Fruit fly (Drosophila melanogaster): ENCODE results near the gene CG43329.

CG43329 gene

dm6 chr3L:22463412-22463811 lies 41.6 kb downstream of the CG43329 start:
- no peak for TF ChIP-seq noc (tag; optimal IDR thresholded peaks at IDR 0.05)

DNA sequence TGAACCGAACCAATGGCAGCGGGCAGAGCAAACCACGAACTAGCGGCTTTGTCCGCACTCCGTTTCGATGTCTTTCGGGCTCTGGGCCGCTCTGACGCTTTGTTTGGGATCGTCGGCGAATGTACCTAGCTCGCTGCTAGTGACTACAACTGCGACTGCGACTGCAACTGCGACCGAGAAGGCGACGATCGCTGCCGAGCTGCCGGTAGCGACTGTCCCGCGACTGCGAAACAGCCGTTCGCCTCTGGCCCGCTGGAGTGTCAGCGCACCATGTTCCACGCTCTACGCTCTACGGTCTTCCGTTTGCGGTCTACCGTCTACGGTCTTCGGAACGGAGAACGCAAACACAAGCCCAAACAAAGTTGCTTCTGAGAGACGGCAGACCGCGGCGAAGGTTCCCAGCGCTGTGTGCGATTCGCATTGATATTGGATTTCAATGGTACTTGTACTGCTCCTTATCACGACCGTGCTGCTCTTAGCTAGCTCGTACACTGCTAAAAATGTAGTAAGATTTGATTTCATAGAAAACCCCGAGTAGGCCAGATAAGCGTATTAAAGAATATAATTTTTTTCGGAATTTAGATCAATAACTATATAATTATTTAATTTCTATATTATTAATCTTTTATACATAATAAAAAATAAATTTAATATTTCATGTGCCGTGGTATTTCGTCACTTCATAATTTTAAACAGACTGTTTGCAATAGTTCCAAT lies 43.9 kb downstream of the CG43329 start, which contains the start of gene laza:
laza (minus strand) TSS at position 214 of the 717 bp plus-strand sequence.
- TF ChIP-seq noc (tag; optimal IDR thresholded peaks at IDR 0.05), result no peak

DNA sequence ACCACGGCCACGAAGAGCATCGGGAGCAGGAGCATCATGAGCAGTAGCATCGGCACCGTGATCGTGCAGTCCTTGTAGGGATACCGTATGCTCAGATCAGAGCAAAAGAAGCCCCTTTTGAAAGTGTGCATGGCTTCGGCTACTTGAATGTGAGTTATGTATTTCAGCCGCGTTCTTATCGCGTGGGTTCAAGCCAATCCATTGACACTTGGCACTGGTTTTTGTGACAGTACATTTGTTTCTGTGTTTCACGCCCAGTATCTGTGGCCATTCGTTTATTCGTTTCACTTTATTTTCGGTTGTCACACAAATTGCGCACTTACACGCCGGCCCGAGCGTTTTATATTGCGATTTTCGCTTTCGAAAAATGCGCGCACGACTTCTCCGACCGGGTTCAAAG lies 44.6 kb downstream of the CG43329 start:
- TF ChIP-seq noc (tag; optimal IDR thresholded peaks at IDR 0.05), result no peak

DNA sequence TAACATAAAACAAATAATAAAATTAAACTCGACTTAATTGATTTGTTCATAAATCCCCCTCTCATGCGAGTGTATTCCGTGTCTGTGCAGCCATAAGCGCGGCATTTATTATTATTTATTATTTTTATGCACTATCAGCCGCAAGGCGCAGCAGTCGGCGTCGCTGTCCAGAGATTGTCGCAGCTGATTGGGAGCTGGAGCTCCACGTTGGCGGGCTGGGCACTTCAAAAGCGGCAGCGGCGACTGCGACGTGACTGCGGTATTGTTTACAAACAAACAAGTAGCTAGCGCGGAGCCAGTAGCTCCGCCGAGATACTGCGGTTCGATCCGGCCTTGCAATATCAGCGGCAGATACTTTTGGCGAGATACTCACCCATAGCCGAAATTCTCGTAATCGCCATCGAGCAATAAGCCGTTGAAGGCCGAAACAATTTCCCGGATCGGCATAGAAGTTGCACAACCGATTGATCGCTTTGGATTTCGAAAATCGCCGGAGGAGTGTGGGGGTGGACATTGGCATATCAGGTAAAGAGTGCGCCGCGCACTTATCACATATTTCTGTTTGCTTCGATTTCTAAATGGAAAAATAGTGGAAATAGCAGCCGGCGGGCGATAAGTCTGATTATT lies 46.0 kb downstream of the CG43329 start:
- no peak for TF ChIP-seq noc (tag; optimal IDR thresholded peaks at IDR 0.05)

DNA sequence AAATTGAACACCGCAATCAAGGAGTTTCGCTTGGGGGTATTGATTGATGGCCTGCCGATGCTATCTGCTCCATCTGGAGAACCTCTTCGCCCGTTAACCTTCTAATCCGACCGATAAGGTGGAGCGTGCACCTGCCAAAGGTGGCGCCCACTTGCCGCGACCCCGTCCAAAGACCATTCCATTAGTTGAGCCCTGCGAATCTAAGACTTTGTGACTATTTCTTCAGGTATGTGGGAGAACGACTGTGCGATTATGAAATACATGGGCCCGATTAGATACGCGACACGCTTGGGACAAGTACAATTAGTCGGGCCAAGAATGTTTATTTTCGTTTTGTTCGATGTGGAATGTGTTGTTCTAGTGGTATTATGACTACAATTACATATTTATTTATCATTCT lies 46.7 kb downstream of the CG43329 start:
- TF ChIP-seq noc (tag; optimal IDR thresholded peaks at IDR 0.05), result no peak

DNA sequence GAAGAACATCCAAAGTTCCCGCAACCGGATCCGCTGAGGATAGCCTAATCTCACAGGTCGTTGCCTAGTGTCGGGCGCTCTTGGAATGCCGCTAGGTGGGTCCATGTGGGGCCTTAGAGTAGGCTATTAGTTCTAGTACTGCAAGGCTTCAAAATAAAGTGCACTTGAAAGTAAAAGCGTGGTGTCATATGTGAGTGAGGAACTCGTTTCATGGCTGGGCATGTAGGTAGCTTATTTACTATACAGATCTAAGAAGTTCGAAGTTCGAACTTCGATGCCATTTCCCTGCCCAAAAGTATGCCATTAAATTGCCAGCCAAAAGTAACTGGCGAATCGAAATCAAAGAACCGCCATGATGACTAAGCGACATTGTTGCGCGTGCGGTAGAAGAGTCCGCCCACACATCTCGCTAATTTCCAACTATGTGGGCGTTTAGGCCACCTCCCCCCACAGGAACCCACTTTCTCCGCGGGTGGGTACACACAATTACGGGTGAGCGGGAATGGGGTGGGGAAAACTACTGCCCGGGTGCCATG lies 49.0 kb downstream of the CG43329 start:
- TF ChIP-seq noc (tag; optimal IDR thresholded peaks at IDR 0.05), result no peak

Data from whole organism, larva.